Fruit fly (Drosophila melanogaster): Measurements from ENCODE around the gene Mst36Fa.

Gene Mst36Fa

dm6 chr2L:18658108-18658507 is 18.7 kb downstream of the Mst36Fa start (continued):
- TF ChIP-seq CG7839 (tag; optimal IDR thresholded peaks at IDR 0.05) (peak; percentile 64), CG11695 (GFP tag; IDR thresholded peaks at IDR 0.05) (peak; percentile 59; the same call in 2 of the 3 replicates), Six4 (GFP tag; optimal IDR thresholded peaks at IDR 0.05) (no peak), dm (GFP tag; optimal IDR thresholded peaks at IDR 0.05) (no peak), Poxn (GFP tag; IDR thresholded peaks at IDR 0.05) (no peak), slbo (GFP tag; IDR thresholded peaks at IDR 0.05) (peak; percentile 41; the same call in 1 of the 2 replicates), CG17359 (tag; optimal IDR thresholded peaks at IDR 0.05) (peak; percentile 28), phol (tag; optimal IDR thresholded peaks at IDR 0.05) (peak; percentile 1), CG14965 (GFP tag; optimal IDR thresholded peaks at IDR 0.05; ENCODE audit: borderline replicate concordance) (no peak), hkb (optimal IDR thresholded peaks at IDR 0.05) (no peak), hkb (GFP tag; IDR thresholded peaks at IDR 0.05) (peak; percentile 48; the same call in 1 of the 2 replicates), CG3065 (GFP tag; optimal IDR thresholded peaks at IDR 0.05) (no peak), scrt (GFP tag; optimal IDR thresholded peaks at IDR 0.05) (peak; percentile 12), CG15269 (tag; optimal IDR thresholded peaks at IDR 0.05) (peak; percentile 47), Med (GFP tag) (peak; percentile 28), CG7556 (GFP tag; optimal IDR thresholded peaks at IDR 0.05) (peak; percentile 52), Scr (GFP tag; IDR thresholded peaks at IDR 0.05; ENCODE audit: partially characterized antibody) (no peak), sens (GFP tag) (peak; percentile 54), CG15011 (GFP tag; optimal IDR thresholded peaks at IDR 0.05) (peak; percentile 31), emc (GFP tag; optimal IDR thresholded peaks at IDR 0.05) (no peak), crol (GFP tag; IDR thresholded peaks at IDR 0.05) (no peak), CG9727 (GFP tag; optimal IDR thresholded peaks at IDR 0.05) (peak; percentile 39), Blimp-1 (GFP tag; optimal IDR thresholded peaks at IDR 0.05) (peak; percentile 36), Rx (GFP tag; IDR thresholded peaks at IDR 0.05) (no peak), ara (GFP tag; IDR thresholded peaks at IDR 0.05) (no peak), CG8944 (GFP tag; optimal IDR thresholded peaks at IDR 0.05) (no peak), Eip74EF (GFP tag; optimal IDR thresholded peaks at IDR 0.05) (peak in 1 of 2 experiments; percentile 5), CG6654 (GFP tag; optimal IDR thresholded peaks at IDR 0.05) (no peak), CG31441 (GFP tag; IDR thresholded peaks at IDR 0.05) (peak; percentile 52; the same call in 1 of the 2 replicates), eve (GFP tag; optimal IDR thresholded peaks at IDR 0.05) (no peak), al (GFP tag; IDR thresholded peaks at IDR 0.05) (no peak), BtbVII (GFP tag; optimal IDR thresholded peaks at IDR 0.05) (peak; percentile 8), CG13424 (tag; optimal IDR thresholded peaks at IDR 0.05) (peak; percentile 13), CG14710 (tag; optimal IDR thresholded peaks at IDR 0.05) (no peak), Hr78 (GFP tag; optimal IDR thresholded peaks at IDR 0.05) (no peak), CG18619 (GFP tag; optimal IDR thresholded peaks at IDR 0.05) (peak; percentile 9), Fer3 (tag; optimal IDR thresholded peaks at IDR 0.05) (peak; percentile 14), peb (GFP tag; IDR thresholded peaks at IDR 0.05) (no peak), CG18011 (GFP tag; optimal IDR thresholded peaks at IDR 0.05) (no peak), CG13296 (GFP tag; optimal IDR thresholded peaks at IDR 0.05) (peak; percentile 31), CG11696 (GFP tag; IDR thresholded peaks at IDR 0.05) (0 out of 2 replicates have a peak, but pooled peaks have one; percentile 18), Oaz (GFP tag; IDR thresholded peaks at IDR 0.05) (no peak), odd (GFP tag; optimal IDR thresholded peaks at IDR 0.05) (no peak), CG15514 (GFP tag; optimal IDR thresholded peaks at IDR 0.05) (no peak), prd (optimal IDR thresholded peaks at IDR 0.05) (no peak), prd (GFP tag; IDR thresholded peaks at IDR 0.05) (no peak), CG9817 (tag; optimal IDR thresholded peaks at IDR 0.05) (no peak), lbe (GFP tag; optimal IDR thresholded peaks at IDR 0.05) (no peak), CG7357 (GFP tag; IDR thresholded peaks at IDR 0.05) (0 out of 3 replicates have a peak, but pooled peaks have one; percentile 26), CG32772 (GFP tag; IDR thresholded peaks at IDR 0.05) (0 out of 2 replicates have a peak, but pooled peaks have one; percentile 7), MESR4 (GFP tag; optimal IDR thresholded peaks at IDR 0.05) (no peak)

Data from whole organism, embryonic.